Worm (Caenorhabditis elegans): ENCODE measurements around the gene C45G7.4.

ce11 chrIV:2390804-2391203 is 42.0 kb upstream of the C45G7.4 start, which contains the start of gene eri-5:
- TF ChIP-seq fos-1 (tag; optimal IDR thresholded peaks at IDR 0.05) (no peak), hmg-11 (tag; optimal IDR thresholded peaks at IDR 0.05) (no peak), ama-1 (optimal IDR thresholded peaks at IDR 0.05) (no peak), pqm-1 (tag; optimal IDR thresholded peaks at IDR 0.05) (no peak)
